Worm (Caenorhabditis elegans) whole organism, mixed stage, embryonic: ENCODE results near the gene srh-47.

ENCODE experiments used
- ceh-43 ChIP-seq: fragments of 200-800 bp; sonication (Bioruptor generic); optimal IDR thresholded peaks from 2 replicates; lab custom pipeline; 2018; ENCODE audit warnings: mild to moderate bottlenecking, missing genetic modification characterization, moderate library complexity, missing compliant biosample characterization
- ces-1 ChIP-seq: fragments of 150-350 bp; optimal IDR thresholded peaks from 2 replicates; lab custom pipeline; 2014; ENCODE audit warnings: missing biosample characterization, missing genetic modification reagents, missing genetic modification characterization
- mab-5 ChIP-seq: fragments of 150-350 bp; optimal IDR thresholded peaks from 2 replicates; lab custom pipeline; 2014; ENCODE audit warnings: missing biosample characterization, missing genetic modification characterization
- nhr-237 ChIP-seq: fragments of 150-350 bp; optimal IDR thresholded peaks from 2 replicates; lab custom pipeline; 2014; ENCODE audit warnings: missing biosample characterization, missing genetic modification characterization
- snpc-4 ChIP-seq: fragments of 150-350 bp; optimal IDR thresholded peaks from 2 replicates; lab custom pipeline; 2014; ENCODE audit warnings: missing biosample characterization, missing genetic modification characterization
- tbx-8 ChIP-seq: fragments of 200-800 bp; sonication (Bioruptor generic); optimal IDR thresholded peaks from 2 replicates; lab custom pipeline; 2018; ENCODE audit warnings: mild to moderate bottlenecking, missing genetic modification characterization, moderate library complexity, missing compliant biosample characterization
- unc-39 ChIP-seq: fragments of 150-350 bp; optimal IDR thresholded peaks from 2 replicates; lab custom pipeline; 2014; ENCODE audit warnings: missing biosample characterization, missing genetic modification characterization
- ztf-11 ChIP-seq: fragments of 150-350 bp; optimal IDR thresholded peaks from 2 replicates; lab custom pipeline; 2014; ENCODE audit warnings: missing biosample characterization, missing genetic modification characterization

ce11 chrV:11250735-11251134, 49.7 kb downstream of the srh-47 start, which contains the start of gene T19B10.12:
- no peak for TF ChIP-seq ces-1 (GFP tag; lab: Kevin White, UChicago)
- no peak for TF ChIP-seq ceh-43 (GFP tag; lab: Kevin White, UChicago)
- TF ChIP-seq nhr-237 (tag; lab: Kevin White, UChicago): no peak
- TF ChIP-seq ztf-11 (tag; lab: Kevin White, UChicago): no peak
- no peak for TF ChIP-seq unc-39 (tag; lab: Kevin White, UChicago)
- no peak for TF ChIP-seq mab-5
- TF ChIP-seq tbx-8: no peak
- no peak for TF ChIP-seq snpc-4 (tag; lab: Kevin White, UChicago)
